Fruit fly (Drosophila melanogaster) whole organism, embryonic: Measurements from ENCODE around the gene Or22c.

Experiments
- ATbp ChIP-seq: fragments of 200-800 bp; sonication (Bioruptor generic); optimal IDR thresholded peaks from 2 replicates; lab custom pipeline; 2017; ENCODE audit warnings: missing biosample characterization, mild to moderate bottlenecking, missing genetic modification characterization, missing genetic modification reagents
- Atf3 ChIP-seq: fragments of 200-800 bp; sonication (Bioruptor generic); optimal IDR thresholded peaks from 3 replicates; lab custom pipeline; 2016; ENCODE audit warnings: missing biosample characterization, missing genetic modification characterization
- Awh ChIP-seq: fragments of 200-800 bp; sonication (Bioruptor generic); IDR thresholded peaks from 2 replicates; pipeline ENCODE4, ENCODE4 v1.3.6; 2022; ENCODE audit warnings: missing biosample characterization, missing genetic modification characterization
- CG11247 ChIP-seq: fragments of 200-800 bp; sonication (Bioruptor generic); IDR thresholded peaks from 2 replicates; pipeline ENCODE4 v1.3.6; 2022; ENCODE audit warnings: missing biosample characterization, missing genetic modification characterization
- CG13123 ChIP-seq: fragments of 200-800 bp; sonication (Bioruptor generic); optimal IDR thresholded peaks from 2 replicates; lab custom pipeline; 2016; ENCODE audit warnings: missing biosample characterization, missing genetic modification characterization
- CG14667 ChIP-seq: fragments of 200-800 bp; sonication (Bioruptor generic); IDR thresholded peaks from 2 replicates; pipeline ENCODE4 v1.3.6; 2022; ENCODE audit warnings: missing biosample characterization, missing genetic modification characterization
- CG15073 ChIP-seq: fragments of 200-800 bp; sonication (Bioruptor generic); optimal IDR thresholded peaks from 2 replicates; lab custom pipeline; 2016; ENCODE audit warnings: missing biosample characterization, missing genetic modification characterization
- CG16779 ChIP-seq: fragments of 200-800 bp; sonication (Bioruptor generic); IDR thresholded peaks from 2 replicates; pipeline ENCODE4 v1.3.6; 2022; ENCODE audit warnings: missing biosample characterization, missing genetic modification characterization
- CG16813 ChIP-seq: fragments of 200-800 bp; sonication (Bioruptor generic); IDR thresholded peaks from 3 replicates; pipeline ENCODE4 v1.3.6; 2022; ENCODE audit warnings: missing biosample characterization, missing genetic modification characterization; ENCODE audit not compliant: partially characterized antibody
- CG17385 ChIP-seq: fragments of 200-800 bp; sonication (Bioruptor generic); optimal IDR thresholded peaks from 3 replicates; lab custom pipeline; 2018; ENCODE audit warnings: missing biosample characterization, mild to moderate bottlenecking, missing genetic modification characterization
- CG18011 ChIP-seq: fragments of 200-800 bp; sonication (Bioruptor generic); optimal IDR thresholded peaks from 2 replicates; lab custom pipeline; 2017; ENCODE audit warnings: missing biosample characterization, missing genetic modification characterization, mild to moderate bottlenecking, moderate library complexity, missing genotype
- CG18262 ChIP-seq: fragments of 200-800 bp; optimal IDR thresholded peaks from 3 replicates; lab custom pipeline; 2019; ENCODE audit warnings: missing biosample characterization, mild to moderate bottlenecking, missing genetic modification characterization, moderate library complexity
- CG3281 ChIP-seq: fragments of 200-800 bp; sonication (Bioruptor generic); optimal IDR thresholded peaks from 3 replicates; lab custom pipeline; 2017; ENCODE audit warnings: missing biosample characterization, mild to moderate bottlenecking, missing genetic modification characterization
- CG5245 ChIP-seq: fragments of 200-800 bp; sonication (Bioruptor generic); optimal IDR thresholded peaks from 3 replicates; lab custom pipeline; 2016; ENCODE audit warnings: missing biosample characterization, missing genetic modification characterization
- CG6813 ChIP-seq: fragments of 200-800 bp; sonication (Bioruptor generic); optimal IDR thresholded peaks from 2 replicates; lab custom pipeline; 2017; ENCODE audit warnings: missing biosample characterization, missing genetic modification characterization, mild to moderate bottlenecking, moderate library complexity, missing genetic modification reagents
- CG7963 ChIP-seq: fragments of 200-800 bp; sonication (Bioruptor generic); IDR thresholded peaks from 3 replicates; pipeline ENCODE4 v1.3.6; 2022; ENCODE audit warnings: missing biosample characterization, missing genetic modification characterization; ENCODE audit not compliant: partially characterized antibody
- CG9817 ChIP-seq: fragments of 200-800 bp; sonication (Bioruptor generic); optimal IDR thresholded peaks from 2 replicates; lab custom pipeline; 2018; ENCODE audit warnings: missing biosample characterization, mild to moderate bottlenecking, missing genetic modification characterization, moderate library complexity
- CG9876 ChIP-seq: fragments of 200-800 bp; sonication (Bioruptor generic); optimal IDR thresholded peaks from 2 replicates; lab custom pipeline; 2016; ENCODE audit warnings: missing biosample characterization, missing genetic modification characterization
- Camta ChIP-seq: fragments of 200-800 bp; sonication (Bioruptor generic); optimal IDR thresholded peaks from 2 replicates; lab custom pipeline; 2016; ENCODE audit warnings: missing biosample characterization, missing genetic modification characterization
- Dbx ChIP-seq: fragments of 200-800 bp; sonication (Bioruptor generic); IDR thresholded peaks from 3 replicates; pipeline ENCODE4 v1.3.6; 2022; ENCODE audit warnings: missing biosample characterization, missing genetic modification characterization
- Dll ChIP-seq: fragments of 200-800 bp; sonication (Bioruptor generic); IDR thresholded peaks from 4 replicates; pipeline ENCODE4 v1.3.6; 2022; ENCODE audit warnings: missing biosample characterization, missing genetic modification characterization; ENCODE audit not compliant: partially characterized antibody
- Doc2 ChIP-seq: fragments of 200-800 bp; sonication (Bioruptor generic); IDR thresholded peaks from 2 replicates; pipeline ENCODE4 v1.3.6; 2022; ENCODE audit warnings: missing biosample characterization, missing genetic modification characterization
- E2f1 ChIP-seq: fragments of 200-800 bp; sonication (Bioruptor generic); IDR thresholded peaks from 2 replicates; pipeline ENCODE4 v1.3.6; 2022; ENCODE audit warnings: missing biosample characterization, missing genetic modification characterization
- Ets65A ChIP-seq: fragments of 200-800 bp; sonication (Bioruptor generic); peaks from one replicate; lab custom pipeline; 2016; ENCODE audit warnings: missing biosample characterization, missing genetic modification characterization
- HLH54F ChIP-seq: fragments of 200-800 bp; sonication (Bioruptor generic); optimal IDR thresholded peaks from 3 replicates; lab custom pipeline; 2016; ENCODE audit warnings: missing biosample characterization, missing genetic modification characterization
- Hr51 ChIP-seq, 2 experiments: fragments of 200-800 bp; sonication (Bioruptor generic); optimal IDR thresholded peaks; 2 replicates in 1 of 2; 3 replicates in 1 of 2; lab custom pipeline; 2016 to 2018; ENCODE audit warnings: missing biosample characterization in 2 of 2, missing genetic modification characterization in 2 of 2, mild to moderate bottlenecking in 1 of 2, moderate library complexity in 1 of 2
- Hr78 ChIP-seq, 2 experiments: fragments of 200-800 bp in 1 of 2; fragments of >200 bp in 1 of 2; sonication (Bioruptor generic) in 1 of 2; optimal IDR thresholded peaks; 2 replicates each; lab custom pipeline; 2017 to 2019; ENCODE audit warnings: missing biosample characterization in 2 of 2, missing genetic modification characterization in 2 of 2, mild to moderate bottlenecking in 1 of 2, moderate library complexity in 1 of 2
- Lim3 ChIP-seq: fragments of 200-800 bp; sonication (Bioruptor generic); IDR thresholded peaks from 2 replicates; pipeline ENCODE4 v1.3.6; 2022; ENCODE audit warnings: missing biosample characterization, missing genetic modification characterization
- Med ChIP-seq: fragments of 200-800 bp; sonication (Bioruptor generic); peaks from one replicate; lab custom pipeline; 2016; ENCODE audit warnings: missing biosample characterization, missing genetic modification characterization, mild to moderate bottlenecking, inconsistent platforms, moderate library complexity
- Mes4 ChIP-seq: fragments of 200-800 bp; sonication (Bioruptor generic); optimal IDR thresholded peaks from 2 replicates; lab custom pipeline; 2016; ENCODE audit warnings: missing biosample characterization, missing genetic modification characterization
- Myb ChIP-seq: fragments of 200-800 bp; sonication (Bioruptor generic); optimal IDR thresholded peaks from 2 replicates; lab custom pipeline; 2016; ENCODE audit warnings: missing biosample characterization, missing genetic modification characterization
- Oli ChIP-seq: fragments of 200-800 bp; sonication (Bioruptor generic); optimal IDR thresholded peaks from 2 replicates; lab custom pipeline; 2018; ENCODE audit warnings: missing biosample characterization, mild to moderate bottlenecking, missing genetic modification characterization, moderate library complexity
- Rfx ChIP-seq: fragments of 200-800 bp; sonication (Bioruptor generic); IDR thresholded peaks from 2 replicates; pipeline ENCODE4 v1.3.6; 2022; ENCODE audit warnings: missing biosample characterization, missing genetic modification characterization
- Ssrp ChIP-seq: fragments of 200-800 bp; sonication (Bioruptor generic); optimal IDR thresholded peaks from 2 replicates; lab custom pipeline; 2018; ENCODE audit warnings: missing biosample characterization, mild to moderate bottlenecking, missing genetic modification characterization, moderate library complexity
- Vsx1 ChIP-seq: fragments of 200-800 bp; sonication (Bioruptor generic); optimal IDR thresholded peaks from 2 replicates; lab custom pipeline; 2017; ENCODE audit warnings: missing biosample characterization, mild to moderate bottlenecking, missing genetic modification characterization, missing genetic modification reagents
- amos ChIP-seq: fragments of 200-800 bp; sonication (Bioruptor generic); IDR thresholded peaks from 2 replicates; pipeline ENCODE4 v1.3.6; 2022; ENCODE audit warnings: missing biosample characterization, missing genetic modification characterization; ENCODE audit not compliant: partially characterized antibody
- ara ChIP-seq: fragments of 200-800 bp; sonication (Bioruptor generic); IDR thresholded peaks from 2 replicates; pipeline ENCODE4 v1.3.6; 2022; ENCODE audit warnings: missing biosample characterization, missing genetic modification characterization
- ase ChIP-seq: fragments of 200-800 bp; sonication (Bioruptor generic); IDR thresholded peaks from 3 replicates; pipeline ENCODE4 v1.3.6; 2022; ENCODE audit warnings: missing biosample characterization, missing genetic modification characterization
- croc ChIP-seq: fragments of 200-800 bp; sonication (Bioruptor generic); conservative IDR thresholded peaks from 3 replicates; pipeline ENCODE4 v1.3.6; 2022; ENCODE audit warnings: missing biosample characterization, missing genetic modification characterization
- danr ChIP-seq: fragments of 200-800 bp; sonication (Bioruptor generic); IDR thresholded peaks from 2 replicates; pipeline ENCODE4 v1.3.6; 2022; ENCODE audit warnings: missing biosample characterization, missing genetic modification characterization
- fu2 ChIP-seq: fragments of 200-800 bp; sonication (Bioruptor generic); optimal IDR thresholded peaks from 2 replicates; lab custom pipeline; 2016; ENCODE audit warnings: missing biosample characterization, missing genetic modification characterization
- gsb-n ChIP-seq: fragments of 200-800 bp; sonication (Bioruptor generic); optimal IDR thresholded peaks from 3 replicates; lab custom pipeline; 2018; ENCODE audit warnings: missing biosample characterization, mild to moderate bottlenecking, missing genetic modification characterization
- nerfin-1 ChIP-seq: fragments of 200-800 bp; sonication (Bioruptor generic); optimal IDR thresholded peaks from 3 replicates; lab custom pipeline; 2019; ENCODE audit warnings: missing biosample characterization, mild to moderate bottlenecking, missing genetic modification characterization, moderate library complexity
- p53 ChIP-seq: fragments of 200-800 bp; sonication (Bioruptor generic); optimal IDR thresholded peaks from 2 replicates; lab custom pipeline; 2016; ENCODE audit warnings: missing biosample characterization, missing genetic modification characterization
- peb ChIP-seq: fragments of 200-800 bp; sonication (Bioruptor generic); IDR thresholded peaks from 2 replicates; pipeline ENCODE4 v1.3.6; 2022; ENCODE audit warnings: missing biosample characterization, missing genetic modification characterization
- ranshi ChIP-seq: fragments of 200-800 bp; sonication (Bioruptor generic); IDR thresholded peaks from 2 replicates; pipeline ENCODE4 v1.3.6; 2022; ENCODE audit warnings: missing biosample characterization, missing genetic modification characterization
- schlank ChIP-seq: fragments of 200-800 bp; sonication (Bioruptor generic); optimal IDR thresholded peaks from 2 replicates; lab custom pipeline; 2018; ENCODE audit warnings: missing biosample characterization, mild to moderate bottlenecking, missing genetic modification characterization
- slbo ChIP-seq: fragments of 200-800 bp; sonication (Bioruptor generic); IDR thresholded peaks from 2 replicates; pipeline ENCODE4 v1.3.6; 2022; ENCODE audit warnings: missing biosample characterization, missing genetic modification characterization
- trh ChIP-seq: fragments of 200-800 bp; sonication (Bioruptor generic); optimal IDR thresholded peaks from 2 replicates; lab custom pipeline; 2016; ENCODE audit warnings: missing biosample characterization, missing genetic modification characterization
- tup ChIP-seq: fragments of 200-800 bp; sonication (Bioruptor generic); optimal IDR thresholded peaks from 2 replicates; lab custom pipeline; 2016; ENCODE audit warnings: missing biosample characterization, mild to moderate bottlenecking, missing genetic modification characterization, moderate library complexity

The Or22c gene

dm6 chr2L:2037551-2038252 lies 16.7 kb upstream of the Or22c start (continued):
- TF ChIP-seq CG14667 (GFP tag; lab: Robert Waterston, UW) (no peak), Camta (GFP tag; lab: Kevin White, UChicago) (no peak), Mes4 (GFP tag; lab: Kevin White, UChicago) (no peak), Ets65A (GFP tag; lab: Kevin White, UChicago) (peak; percentile 96), CG9817 (tag; lab: Kevin White, UChicago) (peak; percentile 16), Med (GFP tag; lab: Kevin White, UChicago) (peak; percentile 90), Doc2 (GFP tag; lab: Robert Waterston, UW) (no peak), amos (GFP tag; lab: Robert Waterston, UW) (peak; percentile 97), p53 (GFP tag; lab: Kevin White, UChicago) (peak; percentile 79), Atf3 (GFP tag; lab: Kevin White, UChicago) (no peak), CG11247 (no peak), Hr78 (GFP tag; optimal IDR thresholded peaks at IDR 0.05; lab: Kevin White, UChicago) (peak in 1 of 2 experiments; percentile 89), HLH54F (peak; percentile 23), Dll (peak; percentile 93), trh (GFP tag; lab: Kevin White, UChicago) (no peak), schlank (tag; lab: Kevin White, UChicago) (no peak), fu2 (no peak), CG16779 (no peak), CG18262 (tag; lab: Kevin White, UChicago) (no peak), peb (GFP tag; lab: Robert Waterston, UW) (no peak), CG3281 (GFP tag; lab: Kevin White, UChicago) (no peak), CG18011 (GFP tag; lab: Kevin White, UChicago) (peak; percentile 21), slbo (GFP tag; lab: Robert Waterston, UW) (peak; percentile 48; the same call in 1 of the 2 replicates), ranshi (GFP tag; lab: Robert Waterston, UW) (no peak), CG16813 (GFP tag; lab: Robert Waterston, UW) (peak; percentile 94), CG9876 (GFP tag; lab: Kevin White, UChicago) (no peak), Oli (tag; lab: Kevin White, UChicago) (no peak), Dbx (GFP tag; lab: Robert Waterston, UW) (no peak), Lim3 (no peak), Myb (peak; percentile 74), CG15073 (GFP tag; lab: Kevin White, UChicago) (no peak), CG13123 (peak; percentile 39), tup (GFP tag; lab: Kevin White, UChicago) (no peak), Hr51 (GFP tag; optimal IDR thresholded peaks at IDR 0.05; lab: Kevin White, UChicago) (peak in 1 of 2 experiments; percentile 22), Vsx1 (GFP tag; lab: Kevin White, UChicago) (no peak), ATbp (no peak), Awh (GFP tag; lab: Robert Waterston, UW) (no peak), CG6813 (no peak), gsb-n (peak; percentile 59), danr (GFP tag; lab: Robert Waterston, UW) (no peak), CG5245 (no peak), ara (GFP tag; lab: Robert Waterston, UW) (no peak), nerfin-1 (tag; lab: Kevin White, UChicago) (peak; percentile 72), Rfx (GFP tag; lab: Robert Waterston, UW) (peak; percentile 62), E2f1 (GFP tag; lab: Robert Waterston, UW) (no peak), ase (no peak), CG17385 (GFP tag; lab: Kevin White, UChicago) (peak; percentile 91), Ssrp (tag; lab: Kevin White, UChicago) (no peak), CG7963 (GFP tag; lab: Robert Waterston, UW) (peak; percentile 84), croc (GFP tag; lab: Robert Waterston, UW) (no peak)
